Fruit fly (Drosophila melanogaster) whole organism, embryonic: ENCODE measurements around the gene CG14013.

Experiments used
- Antp ChIP-seq: fragments of 200-800 bp; sonication (Bioruptor generic); optimal IDR thresholded peaks from 3 replicates; lab custom pipeline; 2016; ENCODE audit warnings: missing biosample characterization, missing genetic modification characterization
- BEAF-32 ChIP-seq: fragments of 200-800 bp; sonication (Bioruptor generic); optimal IDR thresholded peaks from 3 replicates; lab custom pipeline; 2017; ENCODE audit warnings: missing biosample characterization, missing genetic modification characterization, mild to moderate bottlenecking, moderate library complexity, missing genetic modification reagents
- CG10209 ChIP-seq: fragments of 200-800 bp; sonication (Bioruptor generic); optimal IDR thresholded peaks from 3 replicates; lab custom pipeline; 2017; ENCODE audit warnings: missing biosample characterization, mild to moderate bottlenecking, missing genetic modification characterization, missing genetic modification reagents
- CG11247 ChIP-seq: fragments of 200-800 bp; sonication (Bioruptor generic); IDR thresholded peaks from 2 replicates; pipeline ENCODE4 v1.3.6; 2022; ENCODE audit warnings: missing biosample characterization, missing genetic modification characterization
- CG12299 ChIP-seq: fragments of 200-800 bp; sonication (Bioruptor generic); optimal IDR thresholded peaks from 2 replicates; lab custom pipeline; 2018; ENCODE audit warnings: missing biosample characterization, mild to moderate bottlenecking, missing genetic modification characterization
- CG13287 ChIP-seq: fragments of 200-800 bp; sonication (Bioruptor generic); IDR thresholded peaks from 2 replicates; pipeline ENCODE4 v1.3.6; 2022; ENCODE audit warnings: missing biosample characterization, missing genetic modification characterization; ENCODE audit not compliant: partially characterized antibody
- CG15696 ChIP-seq: fragments of 200-800 bp; sonication (Bioruptor generic); optimal IDR thresholded peaks from 2 replicates; lab custom pipeline; 2019; ENCODE audit warnings: missing biosample characterization, mild to moderate bottlenecking, missing genetic modification characterization, moderate library complexity
- CG17829 ChIP-seq: fragments of 200-800 bp; optimal IDR thresholded peaks from 2 replicates; lab custom pipeline; 2019; ENCODE audit warnings: missing biosample characterization, mild to moderate bottlenecking, missing genetic modification characterization, moderate library complexity
- CG2116 ChIP-seq: fragments of 200-800 bp; sonication (Bioruptor generic); optimal IDR thresholded peaks from 3 replicates; lab custom pipeline; 2018; ENCODE audit warnings: missing biosample characterization, mild to moderate bottlenecking, missing genetic modification characterization
- CG2712 ChIP-seq: fragments of 200-800 bp; optimal IDR thresholded peaks from 3 replicates; lab custom pipeline; 2019; ENCODE audit warnings: missing biosample characterization, mild to moderate bottlenecking, missing genetic modification characterization, moderate library complexity
- CG4424 ChIP-seq: fragments of 200-800 bp; sonication (Bioruptor generic); optimal IDR thresholded peaks from 3 replicates; lab custom pipeline; 2016; ENCODE audit warnings: missing biosample characterization, missing genetic modification characterization
- CG8388 ChIP-seq: fragments of 200-800 bp; sonication (Bioruptor generic); optimal IDR thresholded peaks from 2 replicates; lab custom pipeline; 2019; ENCODE audit warnings: missing biosample characterization, mild to moderate bottlenecking, missing genetic modification characterization, moderate library complexity
- CG8478 ChIP-seq: fragments of >200 bp; optimal IDR thresholded peaks from 2 replicates; lab custom pipeline; 2018
- CG8765 ChIP-seq: fragments of 200-800 bp; sonication (Bioruptor generic); IDR thresholded peaks from 2 replicates; pipeline ENCODE4 v1.3.6; 2022; ENCODE audit warnings: missing biosample characterization, missing genetic modification characterization
- CG9215 ChIP-seq: fragments of 200-800 bp; sonication (Bioruptor generic); IDR thresholded peaks from 2 replicates; pipeline ENCODE4 v1.3.6; 2022; ENCODE audit warnings: missing biosample characterization, missing genetic modification characterization
- D19B ChIP-seq: fragments of 200-800 bp; sonication (Bioruptor generic); optimal IDR thresholded peaks from 2 replicates; lab custom pipeline; 2017; ENCODE audit warnings: missing biosample characterization, mild to moderate bottlenecking, missing genetic modification characterization
- Dp ChIP-seq: fragments of 200-800 bp; sonication (Bioruptor generic); optimal IDR thresholded peaks from 2 replicates; lab custom pipeline; 2018; ENCODE audit warnings: missing biosample characterization, mild to moderate bottlenecking, missing genetic modification characterization, moderate library complexity
- Dref ChIP-seq: fragments of 200-800 bp; sonication (Bioruptor generic); IDR thresholded peaks from 2 replicates; pipeline ENCODE4 v1.3.6; 2022; ENCODE audit warnings: missing biosample characterization, missing genetic modification characterization
- E2f2 ChIP-seq: fragments of 200-800 bp; sonication (Bioruptor generic); IDR thresholded peaks from 2 replicates; pipeline ENCODE4 v1.3.6; 2022; ENCODE audit warnings: missing biosample characterization, missing genetic modification characterization
- Gug ChIP-seq: fragments of 200-800 bp; sonication (Bioruptor generic); IDR thresholded peaks from 4 replicates; pipeline ENCODE4 v1.3.6; 2022; ENCODE audit warnings: missing biosample characterization, missing genetic modification characterization
- Nf-YB ChIP-seq: fragments of 200-800 bp; sonication (Bioruptor generic); optimal IDR thresholded peaks from 3 replicates; lab custom pipeline; 2019; ENCODE audit warnings: missing biosample characterization, mild to moderate bottlenecking, missing genetic modification characterization, moderate library complexity
- Nf-YC ChIP-seq: fragments of 200-800 bp; optimal IDR thresholded peaks from 3 replicates; lab custom pipeline; 2019; ENCODE audit warnings: missing biosample characterization, mild to moderate bottlenecking, missing genetic modification characterization, moderate library complexity
- Sry-β ChIP-seq: fragments of 200-800 bp; sonication (Bioruptor generic); optimal IDR thresholded peaks from 2 replicates; lab custom pipeline; 2018; ENCODE audit warnings: missing biosample characterization, mild to moderate bottlenecking, missing genetic modification characterization, moderate library complexity
- abd-A ChIP-seq: fragments of 200-800 bp; sonication (Bioruptor generic); optimal IDR thresholded peaks from 3 replicates; lab custom pipeline; 2019; ENCODE audit warnings: missing biosample characterization, mild to moderate bottlenecking, missing genetic modification characterization, moderate library complexity
- bsh ChIP-seq, 2 experiments: fragments of 200-800 bp; sonication (Bioruptor generic); optimal IDR thresholded peaks; 2 replicates each; lab custom pipeline; 2017 to 2018; ENCODE audit warnings: mild to moderate bottlenecking in 2 of 2, missing biosample characterization in 2 of 2, missing genetic modification characterization in 2 of 2, moderate library complexity in 1 of 2
- cas ChIP-seq: fragments of 200-800 bp; sonication (Bioruptor generic); IDR thresholded peaks from 2 replicates; pipeline ENCODE4 v1.3.6; 2022; ENCODE audit warnings: missing biosample characterization, missing genetic modification characterization
- chinmo ChIP-seq: fragments of 200-800 bp; sonication (Bioruptor generic); IDR thresholded peaks from 4 replicates; pipeline ENCODE4 v1.3.6; 2022; ENCODE audit warnings: missing biosample characterization, missing genetic modification characterization; ENCODE audit not compliant: partially characterized antibody
- crp ChIP-seq, 2 experiments: fragments of 200-800 bp; sonication (Bioruptor generic); optimal IDR thresholded peaks; 2 replicates in 1 of 2; 3 replicates in 1 of 2; lab custom pipeline; 2017; ENCODE audit warnings: missing biosample characterization in 2 of 2, missing genetic modification characterization in 2 of 2, mild to moderate bottlenecking in 1 of 2, moderate library complexity in 1 of 2
- ewg ChIP-seq: fragments of 200-800 bp; sonication (Bioruptor generic); optimal IDR thresholded peaks from 3 replicates; lab custom pipeline; 2017; ENCODE audit warnings: mild to moderate bottlenecking, missing biosample characterization, missing genetic modification reagents, missing genetic modification characterization
- nom ChIP-seq: fragments of 200-800 bp; sonication (Bioruptor generic); optimal IDR thresholded peaks from 2 replicates; lab custom pipeline; 2017; ENCODE audit warnings: missing biosample characterization, missing genetic modification characterization, mild to moderate bottlenecking, moderate library complexity, missing genetic modification reagents
- prd ChIP-seq, 3 experiments: fragments of >200 bp in 2 of 3; fragments of 200-800 bp in 1 of 3; sonication (Bioruptor generic) in 1 of 3; optimal IDR thresholded peaks in 2 of 3; IDR thresholded peaks in 1 of 3; 2 replicates in 2 of 3; 3 replicates in 1 of 3; pipeline versions ENCODE4 v1.3.6 to Lab custom; 2017 to 2022; ENCODE audit warnings: missing biosample characterization in 1 of 3, missing genetic modification characterization in 1 of 3
- rib ChIP-seq: fragments of 200-800 bp; sonication (Bioruptor generic); IDR thresholded peaks from 2 replicates; pipeline ENCODE4 v1.3.6; 2022; ENCODE audit warnings: missing biosample characterization, missing genetic modification characterization
- sens ChIP-seq: fragments of 200-800 bp; sonication (Bioruptor generic); peaks from one replicate; lab custom pipeline; 2016; ENCODE audit warnings: missing biosample characterization, missing genetic modification characterization
- sisA ChIP-seq: fragments of 200-800 bp; sonication (Bioruptor generic); IDR thresholded peaks from 2 replicates; pipeline ENCODE4 v1.3.6; 2022; ENCODE audit warnings: missing biosample characterization, missing genetic modification characterization
- stwl ChIP-seq: fragments of 200-800 bp; sonication (Bioruptor generic); optimal IDR thresholded peaks from 3 replicates; lab custom pipeline; 2018; ENCODE audit warnings: missing biosample characterization, mild to moderate bottlenecking, missing genetic modification characterization, moderate library complexity
- unpg ChIP-seq: fragments of 200-800 bp; sonication (Bioruptor generic); optimal IDR thresholded peaks from 3 replicates; lab custom pipeline; 2018; ENCODE audit warnings: missing biosample characterization, mild to moderate bottlenecking, missing genetic modification characterization, moderate library complexity
- z ChIP-seq: fragments of 200-800 bp; sonication (Bioruptor generic); IDR thresholded peaks from 3 replicates; pipeline ENCODE4 v1.3.6; 2022; ENCODE audit warnings: missing biosample characterization, missing genetic modification characterization

The CG14013 gene

dm6 chr2L:5519846-5520384 lies 33.7 kb downstream of the CG14013 start, which contains the start of the genes CG7382 and cl (continued):
- TF ChIP-seq CG17829 (tag; lab: Kevin White, UChicago) = peak; percentile 72
- TF ChIP-seq prd (optimal IDR thresholded peaks at IDR 0.05; lab: Kevin White, UChicago) = no peak
- TF ChIP-seq prd (GFP tag; IDR thresholded peaks at IDR 0.05; lab: Robert Waterston, UW) = peak; percentile 27; the same call in 1 of the 3 replicates
- TF ChIP-seq CG8388 (GFP tag; lab: Kevin White, UChicago) = no peak
- TF ChIP-seq CG8765 = no peak
- TF ChIP-seq CG10209 = peak; percentile 2
- peak; percentile 33 for TF ChIP-seq CG15696 (tag; lab: Kevin White, UChicago)
- no peak for TF ChIP-seq nom
- peak; percentile 59 for TF ChIP-seq Dref (GFP tag; lab: Robert Waterston, UW)
- TF ChIP-seq crp (GFP tag; optimal IDR thresholded peaks at IDR 0.05; lab: Kevin White, UChicago) = peak; percentile 60 to 94
- TF ChIP-seq CG12299 (tag; lab: Kevin White, UChicago) = peak; percentile 7
- TF ChIP-seq cas (GFP tag; lab: Robert Waterston, UW) = no peak
- no peak for TF ChIP-seq CG8478 (lab: Kevin White, UChicago)
- peak; percentile 64 for TF ChIP-seq CG2116 (GFP tag; lab: Kevin White, UChicago)
- peak; percentile 98 for TF ChIP-seq Sry-β (GFP tag; lab: Kevin White, UChicago)
- peak; percentile 4 for TF ChIP-seq stwl (tag; lab: Kevin White, UChicago)
- no peak for TF ChIP-seq chinmo (GFP tag; lab: Robert Waterston, UW)
- TF ChIP-seq CG4424 (GFP tag; lab: Kevin White, UChicago) = peak; percentile 48
- peak; percentile 62 for TF ChIP-seq CG2712 (tag; lab: Kevin White, UChicago)
- TF ChIP-seq sisA (GFP tag; lab: Robert Waterston, UW) = peak; percentile 43

DNA sequence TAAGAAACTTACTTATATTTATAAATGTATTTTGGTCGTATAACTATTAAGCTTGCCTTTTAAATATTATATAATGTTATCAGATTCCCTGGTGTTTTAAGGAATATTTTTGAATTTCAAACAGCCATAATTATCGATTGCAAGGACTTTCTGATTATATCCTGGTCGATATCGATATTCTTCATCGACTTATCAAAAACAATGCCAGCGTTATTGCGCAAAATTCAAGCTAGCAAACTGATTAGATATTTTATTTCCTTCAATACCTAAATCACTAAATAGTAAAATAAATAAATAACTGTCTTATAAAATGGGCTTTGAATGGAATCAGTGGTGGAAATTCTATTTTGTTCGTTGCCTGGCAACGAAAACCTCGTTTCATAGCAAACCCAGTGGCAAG lies 36.3 kb downstream of the CG14013 start, which contains the start of gene CG14020:
TSS of gene CG14020 (plus strand) at position 345 of the 400 bp plus-strand sequence.
- TF ChIP-seq CG13287 (GFP tag; lab: Robert Waterston, UW) (peak; percentile 25; the same call in 1 of the 2 replicates), E2f2 (GFP tag; lab: Robert Waterston, UW) (peak; percentile 59), sens (GFP tag; lab: Kevin White, UChicago) (peak; percentile 50), unpg (GFP tag; lab: Kevin White, UChicago) (no peak), bsh (GFP tag; optimal IDR thresholded peaks at IDR 0.05; lab: Kevin White, UChicago) (no peak), Dp (peak; percentile 45), Dref (GFP tag; lab: Robert Waterston, UW) (peak; percentile 53), CG9215 (no peak), BEAF-32 (GFP tag; lab: Kevin White, UChicago) (peak; percentile 6), Gug (no peak)

dm6 chr2L:5514946-5515345 lies 38.7 kb downstream of the CG14013 start:
- TF ChIP-seq Nf-YB = peak; percentile 43
- TF ChIP-seq ewg (GFP tag; lab: Kevin White, UChicago) = peak; percentile 61
- TF ChIP-seq rib (GFP tag; lab: Robert Waterston, UW) = no peak
- no peak for TF ChIP-seq Antp
- TF ChIP-seq Nf-YC (tag; lab: Kevin White, UChicago) = peak; percentile 74
- TF ChIP-seq CG11247 (GFP tag; lab: Robert Waterston, UW) = no peak
- no peak for TF ChIP-seq D19B (GFP tag; lab: Kevin White, UChicago)
- peak; percentile 73 for TF ChIP-seq abd-A (tag; lab: Kevin White, UChicago)
- peak; percentile 54; the same call in 1 of the 3 replicates for TF ChIP-seq z (GFP tag; lab: Robert Waterston, UW)
